Fruit fly (Drosophila melanogaster) S2 (cell line): ENCODE results near the gene CG42564.

Experiments
- CG8478 ChIP-seq: fragments of >200 bp; optimal IDR thresholded peaks from 2 replicates; lab custom pipeline; 2018
- CTCF ChIP-seq, 2 experiments: fragments of >200 bp; optimal IDR thresholded peaks; 2 replicates each; lab custom pipeline; 2018

DNA sequence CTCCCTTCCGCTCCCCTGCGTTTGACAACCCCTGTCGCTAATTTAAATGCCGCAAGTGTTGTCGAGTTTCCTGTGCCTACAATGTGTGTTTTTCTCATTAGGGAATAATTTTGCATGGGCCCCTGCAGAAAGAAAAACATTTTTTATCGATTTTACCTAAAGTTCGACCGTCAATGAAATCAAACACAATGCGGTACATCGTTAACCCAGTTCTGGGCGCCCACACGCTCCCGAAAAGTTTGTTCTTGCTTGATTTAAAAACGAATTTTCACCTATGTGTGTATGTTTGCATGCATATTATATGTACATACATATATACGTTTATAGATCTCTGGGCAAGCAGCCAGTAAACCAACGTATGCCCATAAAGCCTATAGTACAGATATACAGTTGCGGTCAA is 21.8 kb upstream of the CG42564 start:
- TF ChIP-seq CG8478 (no peak), CTCF (optimal IDR thresholded peaks at IDR 0.05; lab: Kevin White, UChicago) (no peak)
